Fruit fly (Drosophila melanogaster): ENCODE results near the gene CG17928.

The CG17928 gene

dm6 chr2L:16818335-16818973 is 27.1 kb downstream of the CG17928 start (continued):
- TF ChIP-seq CG17612 (GFP tag; IDR thresholded peaks at IDR 0.05) (no peak), CG2712 (tag; optimal IDR thresholded peaks at IDR 0.05) (peak; percentile 61), Atf6 (GFP tag; IDR thresholded peaks at IDR 0.05) (peak; percentile 25; the same call in 1 of the 2 replicates), Rfx (GFP tag; IDR thresholded peaks at IDR 0.05) (no peak), Deaf1 (tag; optimal IDR thresholded peaks at IDR 0.05) (no peak), chif (GFP tag; optimal IDR thresholded peaks at IDR 0.05) (peak in 1 of 2 experiments; percentile 13), hth (optimal IDR thresholded peaks at IDR 0.05) (no peak), CG12769 (tag; optimal IDR thresholded peaks at IDR 0.05) (no peak), mirr (GFP tag; optimal IDR thresholded peaks at IDR 0.05) (no peak), Bgb (GFP tag; IDR thresholded peaks at IDR 0.05; ENCODE audit: partially characterized antibody) (no peak), CG17359 (tag; optimal IDR thresholded peaks at IDR 0.05) (peak; percentile 30), usp (GFP tag; optimal IDR thresholded peaks at IDR 0.05) (no peak), E2f1 (GFP tag; IDR thresholded peaks at IDR 0.05) (no peak), CG12299 (tag; optimal IDR thresholded peaks at IDR 0.05) (no peak), CG30403 (GFP tag; optimal IDR thresholded peaks at IDR 0.05) (peak; percentile 35), CG17385 (GFP tag; optimal IDR thresholded peaks at IDR 0.05) (peak; percentile 25), ac (GFP tag; optimal IDR thresholded peaks at IDR 0.05) (no peak), Trl (optimal IDR thresholded peaks at IDR 0.05) (no peak), Trl (GFP tag; optimal IDR thresholded peaks at IDR 0.05) (no peak), fd96Cb (tag; optimal IDR thresholded peaks at IDR 0.05) (peak; percentile 37), CG4820 (GFP tag; optimal IDR thresholded peaks at IDR 0.05) (no peak), schlank (tag; optimal IDR thresholded peaks at IDR 0.05) (no peak), zfh1 (GFP tag; IDR thresholded peaks at IDR 0.05) (0 out of 3 replicates have a peak, but pooled peaks have one; percentile 10), Fer2 (tag; optimal IDR thresholded peaks at IDR 0.05) (no peak), kni (GFP tag; optimal IDR thresholded peaks at IDR 0.05) (no peak), CG6175 (GFP tag; IDR thresholded peaks at IDR 0.05) (no peak), jing (GFP tag; optimal IDR thresholded peaks at IDR 0.05) (no peak), corto (GFP tag; optimal IDR thresholded peaks at IDR 0.05) (no peak), bbx (GFP tag; IDR thresholded peaks at IDR 0.05; ENCODE audit: partially characterized antibody) (no peak), CG8388 (GFP tag; optimal IDR thresholded peaks at IDR 0.05) (peak; percentile 50), crol (GFP tag; IDR thresholded peaks at IDR 0.05) (no peak), Sox102F (GFP tag; optimal IDR thresholded peaks at IDR 0.05) (peak; percentile 43), ems (GFP tag; optimal IDR thresholded peaks at IDR 0.05) (no peak), CG10565 (GFP tag; optimal IDR thresholded peaks at IDR 0.05) (no peak), HLH3B (GFP tag; IDR thresholded peaks at IDR 0.05) (no peak), CG13123 (GFP tag; optimal IDR thresholded peaks at IDR 0.05) (no peak), CG11085 (GFP tag; IDR thresholded peaks at IDR 0.05) (no peak), da (GFP tag; optimal IDR thresholded peaks at IDR 0.05) (no peak), Kr (GFP tag; optimal IDR thresholded peaks at IDR 0.05) (no peak), CG4404 (GFP tag; IDR thresholded peaks at IDR 0.05) (no peak), Hsf (GFP tag; optimal IDR thresholded peaks at IDR 0.05) (no peak), CG4360 (GFP tag; IDR thresholded peaks at IDR 0.05) (no peak), Tbp (GFP tag; optimal IDR thresholded peaks at IDR 0.05) (no peak), sens-2 (GFP tag; IDR thresholded peaks at IDR 0.05) (no peak), CG2116 (GFP tag; optimal IDR thresholded peaks at IDR 0.05) (no peak), Elba2 (GFP tag; optimal IDR thresholded peaks at IDR 0.05) (no peak), tx (GFP tag; optimal IDR thresholded peaks at IDR 0.05) (no peak), gsb-n (tag; optimal IDR thresholded peaks at IDR 0.05) (peak; percentile 36), Hr78 (GFP tag; optimal IDR thresholded peaks at IDR 0.05) (no peak), sr (GFP tag; IDR thresholded peaks at IDR 0.05) (no peak), CG8281 (tag; optimal IDR thresholded peaks at IDR 0.05) (no peak), Ravus (GFP tag; IDR thresholded peaks at IDR 0.05) (no peak)
